Worm (Caenorhabditis elegans) whole organism, late embryonic: ENCODE measurements around the gene mdf-1.

ENCODE experiments used
- ama-1 ChIP-seq: fragments of 150-350 bp; optimal IDR thresholded peaks from 2 replicates; lab custom pipeline; 2014
- nhr-11 ChIP-seq: fragments of 150-350 bp; optimal IDR thresholded peaks from 2 replicates; lab custom pipeline; 2014; ENCODE audit warnings: missing biosample characterization, missing genetic modification characterization
- pat-9 ChIP-seq: fragments of 200-800 bp; sonication (Bioruptor generic); optimal IDR thresholded peaks from 2 replicates; lab custom pipeline; 2018; ENCODE audit warnings: mild to moderate bottlenecking, missing genetic modification characterization, moderate library complexity, missing compliant biosample characterization
- pha-4 ChIP-seq: fragments of 150-350 bp; optimal IDR thresholded peaks from 2 replicates; lab custom pipeline; 2018; ENCODE audit warnings: missing biosample characterization, missing genetic modification reagents, missing genetic modification characterization
- pqm-1 ChIP-seq: sonication (generic microtip); optimal IDR thresholded peaks from 2 replicates; lab custom pipeline; 2016; ENCODE audit warnings: missing genetic modification characterization, missing compliant biosample characterization
- ttx-3 ChIP-seq: sonication (generic microtip); optimal IDR thresholded peaks from 2 replicates; lab custom pipeline; 2016; ENCODE audit warnings: missing genetic modification reagents, missing genetic modification characterization, missing compliant biosample characterization

- TF ChIP-seq ama-1 (lab: Kevin White, UChicago) (no peak), pqm-1 (tag; lab: Kevin White, UChicago) (no peak), pha-4 (tag; lab: Kevin White, UChicago) (no peak), ttx-3 (tag; lab: Kevin White, UChicago) (no peak), pat-9 (no peak), nhr-11 (tag; lab: Kevin White, UChicago) (no peak)
These were observed 1.2 kb upstream of the mdf-1 start, which contains the start of the genes his-35 and his-41 for ce11 chrV:9545238-9545709.
